In the genomic region with DNA sequence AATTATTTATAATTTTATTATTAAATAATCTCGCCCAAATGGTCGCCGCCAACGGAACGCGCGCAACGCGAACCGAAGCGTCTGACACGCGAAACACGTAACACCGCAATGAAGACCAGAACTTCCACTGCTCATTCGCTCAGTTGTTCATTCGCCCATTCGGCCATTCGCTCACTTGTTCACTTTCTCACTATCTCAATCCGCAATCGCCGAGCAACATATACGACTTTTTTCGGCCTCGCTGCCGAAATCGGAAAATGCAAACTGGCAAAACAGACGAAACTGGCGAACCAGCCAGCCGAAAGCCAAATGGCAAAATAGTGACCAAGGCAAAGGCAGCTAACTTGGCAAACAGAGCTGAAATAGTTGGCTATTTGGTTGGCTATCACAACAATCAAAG, we compare ENCODE assay signal across 2 fruit fly cellular contexts.
TF ChIP-seq lines count a peak whose summit lies in the region.

No protein-coding gene starts in this region.

- no peak for TF ChIP-seq CTCF in whole organism, embryonic (GFP tag; optimal IDR thresholded peaks at IDR 0.05; lab: Kevin White, UChicago)

TF ChIP-seq in whole organism, adult, 20 proteins besides CTCF, POLR2A, EP300 and RAD21:
- TF ChIP-seq tj (GFP tag; optimal IDR thresholded peaks at IDR 0.05; lab: Kevin White, UChicago) (peak; percentile 11), toe (GFP tag; optimal IDR thresholded peaks at IDR 0.05; lab: Kevin White, UChicago) (no peak)

TF ChIP-seq in whole organism, embryonic, 481 proteins besides CTCF, POLR2A, EP300 and RAD21:
- TF ChIP-seq gsb (GFP tag; IDR thresholded peaks at IDR 0.05; lab: Robert Waterston, UW) (no peak), rib (GFP tag; IDR thresholded peaks at IDR 0.05; lab: Robert Waterston, UW) (0 out of 2 replicates have a peak, but pooled peaks have one; percentile 33), CG8281 (tag; optimal IDR thresholded peaks at IDR 0.05; lab: Kevin White, UChicago) (peak; percentile 100), lab (GFP tag; optimal IDR thresholded peaks at IDR 0.05; lab: Kevin White, UChicago) (peak; percentile 6), CG15479 (GFP tag; optimal IDR thresholded peaks at IDR 0.05; lab: Kevin White, UChicago) (no peak), Pdp1 (GFP tag; optimal IDR thresholded peaks at IDR 0.05; lab: Kevin White, UChicago) (peak in 1 of 2 experiments; percentile 5), CG4854 (GFP tag; optimal IDR thresholded peaks at IDR 0.05; lab: Kevin White, UChicago) (no peak), Trl (optimal IDR thresholded peaks at IDR 0.05; lab: Kevin White, UChicago) (peak in 1 of 2 experiments; percentile 28), Trl (GFP tag; optimal IDR thresholded peaks at IDR 0.05; lab: Kevin White, UChicago) (no peak), Ets65A (GFP tag; lab: Kevin White, UChicago) (peak; percentile 53), Med (GFP tag; lab: Kevin White, UChicago) (peak; percentile 42), CG3995 (GFP tag; optimal IDR thresholded peaks at IDR 0.05; lab: Kevin White, UChicago) (peak; percentile 33), CG11696 (GFP tag; IDR thresholded peaks at IDR 0.05; lab: Robert Waterston, UW) (no peak), abd-A (tag; optimal IDR thresholded peaks at IDR 0.05; lab: Kevin White, UChicago) (peak; percentile 16), Deaf1 (tag; optimal IDR thresholded peaks at IDR 0.05; lab: Kevin White, UChicago) (peak; percentile 79)
